Worm (Caenorhabditis elegans) whole organism, L4/young adult: Measurements from ENCODE around the gene W07G4.2.

Experiments
- dao-5 ChIP-seq: sonication (generic microtip); optimal IDR thresholded peaks from 2 replicates; lab custom pipeline; 2016; ENCODE audit warnings: missing genotype, missing genetic modification characterization, moderate library complexity, missing compliant biosample characterization
- him-1 ChIP-seq: sonication (generic microtip); optimal IDR thresholded peaks from 2 replicates; lab custom pipeline; 2016; ENCODE audit warnings: missing genotype, missing genetic modification reagents, missing genetic modification characterization, missing compliant biosample characterization

DNA sequence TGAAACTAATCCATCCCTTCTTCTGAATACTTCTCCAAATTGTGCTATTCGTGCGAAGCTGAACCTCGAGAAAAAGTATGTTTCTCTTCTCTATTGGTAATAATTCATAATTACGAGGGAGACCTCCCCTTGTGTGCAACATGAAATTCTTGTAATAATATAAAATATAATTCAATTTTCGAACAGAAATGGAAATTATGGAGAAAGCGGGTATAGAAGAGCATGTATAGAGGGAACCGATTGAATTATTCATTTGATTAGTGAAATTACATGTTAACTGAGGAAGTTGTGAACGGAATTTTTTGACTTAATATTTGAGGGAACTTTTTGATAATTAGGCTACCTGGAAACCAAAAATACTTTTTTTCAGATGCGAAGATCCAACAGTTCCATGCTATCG lies 7.5 kb downstream of the W07G4.2 start:
- TF ChIP-seq him-1 (tag; lab: Kevin White, UChicago) (no peak), dao-5 (tag; lab: Kevin White, UChicago) (no peak)
